Worm (Caenorhabditis elegans) whole organism, early embryonic: Measurements from ENCODE around the gene Y69A2AR.16.

Experiments used
- B0310.2 ChIP-seq: sonication (generic microtip); optimal IDR thresholded peaks from 2 replicates; lab custom pipeline; 2016; ENCODE audit warnings: mild to moderate bottlenecking, missing genetic modification characterization, missing compliant biosample characterization
- F13C5.2 ChIP-seq: sonication (generic microtip); optimal IDR thresholded peaks from 2 replicates; lab custom pipeline; 2017; ENCODE audit warnings: mild to moderate bottlenecking, missing genetic modification characterization, inconsistent platforms, missing compliant biosample characterization
- aly-1 ChIP-seq: sonication (generic microtip); optimal IDR thresholded peaks from 2 replicates; lab custom pipeline; 2016; ENCODE audit warnings: missing genetic modification characterization, missing compliant biosample characterization
- ama-1 ChIP-seq: fragments of 150-350 bp; optimal IDR thresholded peaks from 2 replicates; lab custom pipeline; 2014
- ceh-13 ChIP-seq: fragments of 200-800 bp; sonication (Bioruptor generic); optimal IDR thresholded peaks from 2 replicates; lab custom pipeline; 2018; ENCODE audit warnings: mild to moderate bottlenecking, missing genetic modification characterization, missing compliant biosample characterization
- ceh-36 ChIP-seq: sonication (generic microtip); optimal IDR thresholded peaks from 2 replicates; lab custom pipeline; 2016; ENCODE audit warnings: missing genetic modification characterization, inconsistent platforms, missing compliant biosample characterization
- ets-7 ChIP-seq: sonication (generic microtip); optimal IDR thresholded peaks from 2 replicates; lab custom pipeline; 2016; ENCODE audit warnings: missing genotype, missing genetic modification characterization, missing compliant biosample characterization
- flt-1 ChIP-seq: fragments of 200-800 bp; sonication (Bioruptor generic); IDR thresholded peaks from 2 replicates; pipeline ENCODE4 v1.3.6; 2022; ENCODE audit warnings: missing genetic modification characterization, missing compliant biosample characterization
- hmbx-1 ChIP-seq: sonication (generic microtip); optimal IDR thresholded peaks from 2 replicates; lab custom pipeline; 2016; ENCODE audit warnings: mild to moderate bottlenecking, missing genetic modification characterization, missing compliant biosample characterization
- hmg-4 ChIP-seq: fragments of 200-800 bp; sonication (Bioruptor generic); optimal IDR thresholded peaks from 2 replicates; lab custom pipeline; 2018; ENCODE audit warnings: mild to moderate bottlenecking, missing genetic modification characterization, missing compliant biosample characterization
- hnd-1 ChIP-seq: sonication (generic microtip); optimal IDR thresholded peaks from 2 replicates; lab custom pipeline; 2016; ENCODE audit warnings: missing genetic modification characterization, missing compliant biosample characterization
- pes-1 ChIP-seq: fragments of 200-800 bp; sonication (Bioruptor generic); IDR thresholded peaks from 2 replicates; pipeline ENCODE4 v1.3.6; 2022; ENCODE audit warnings: missing genetic modification reagents, missing genetic modification characterization, missing compliant biosample characterization
- scrt-1 ChIP-seq: fragments of 200-800 bp; sonication (Bioruptor generic); IDR thresholded peaks from 2 replicates; pipeline ENCODE4 v1.3.6; 2022; ENCODE audit warnings: missing genetic modification characterization, missing compliant biosample characterization
- sea-1 ChIP-seq: fragments of 200-800 bp; sonication (Bioruptor generic); conservative IDR thresholded peaks from 2 replicates; pipeline ENCODE4 v1.3.6; 2022; ENCODE audit warnings: missing genetic modification characterization, missing compliant biosample characterization
- tbx-11 ChIP-seq: fragments of 200-800 bp; sonication (Bioruptor generic); IDR thresholded peaks from 2 replicates; pipeline ENCODE4 v1.3.6; 2022; ENCODE audit warnings: missing genetic modification characterization, missing compliant biosample characterization
- tbx-37 ChIP-seq: fragments of 200-800 bp; sonication (Bioruptor generic); conservative IDR thresholded peaks from 2 replicates; pipeline ENCODE4 v1.3.6; 2022; ENCODE audit warnings: missing genetic modification reagents, missing genetic modification characterization, missing compliant biosample characterization
- tra-4 ChIP-seq: sonication (generic microtip); optimal IDR thresholded peaks from 2 replicates; lab custom pipeline; 2017; ENCODE audit warnings: missing genetic modification characterization, missing compliant biosample characterization

Y69A2AR.16 gene

DNA sequence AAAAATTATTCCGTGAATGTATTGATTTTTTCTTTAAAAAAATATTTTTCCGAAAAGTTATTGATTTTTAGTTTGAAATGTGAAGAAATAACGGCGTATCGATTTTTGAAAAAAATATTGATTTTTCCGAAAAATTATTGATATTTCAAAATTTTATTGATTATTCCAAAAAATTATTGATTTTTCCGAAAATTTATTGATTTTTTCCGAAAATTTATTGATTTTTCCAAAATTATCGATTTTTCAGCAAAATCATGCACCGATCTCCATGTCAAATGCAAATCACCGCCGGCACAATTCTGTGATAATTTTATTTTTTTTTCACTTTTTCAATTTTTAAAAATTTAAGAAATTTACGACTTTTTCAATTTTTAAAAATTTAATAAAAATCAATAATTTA is 51.9 kb downstream of the Y69A2AR.16 start:
- TF ChIP-seq ets-7, result no peak

DNA sequence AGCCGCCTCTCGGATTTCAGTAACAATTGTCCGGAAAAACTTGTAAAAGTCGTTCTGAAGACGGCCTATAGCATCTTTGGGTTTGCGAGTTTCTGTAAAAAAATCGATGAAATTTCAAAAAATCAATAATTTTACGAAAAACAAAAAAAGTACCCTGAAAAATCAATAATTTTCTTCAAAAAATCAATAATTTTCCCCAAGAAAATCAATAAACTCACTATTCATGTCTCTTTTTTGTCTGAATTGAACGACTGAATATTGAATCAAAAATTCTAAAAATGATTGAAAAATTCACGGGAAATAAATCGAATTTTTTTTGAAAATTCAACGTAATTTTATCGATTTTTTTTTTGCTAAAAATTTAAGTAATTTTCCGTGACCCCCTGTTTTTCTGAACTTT is 53.8 kb downstream of the Y69A2AR.16 start, which contains the start of gene Y69A2AR.23:
TSS of gene Y69A2AR.23 (minus strand) at position 267 of the 400 bp plus-strand sequence.
- TF ChIP-seq ama-1 (lab: Kevin White, UChicago) (no peak), ceh-36 (tag; lab: Kevin White, UChicago) (no peak), F13C5.2 (no peak), sea-1 (GFP tag; lab: Robert Waterston, UW) (no peak), ceh-13 (no peak), hmg-4 (GFP tag; lab: Kevin White, UChicago) (no peak), tra-4 (no peak), aly-1 (tag; lab: Kevin White, UChicago) (no peak), pes-1 (GFP tag; lab: Robert Waterston, UW) (no peak), hmbx-1 (tag; lab: Kevin White, UChicago) (no peak), scrt-1 (GFP tag; lab: Robert Waterston, UW) (no peak), hnd-1 (tag; lab: Kevin White, UChicago) (no peak), ets-7 (no peak), tbx-37 (GFP tag; lab: Robert Waterston, UW) (no peak), tbx-11 (GFP tag; lab: Robert Waterston, UW) (no peak), B0310.2 (tag; lab: Kevin White, UChicago) (no peak), flt-1 (no peak)

DNA sequence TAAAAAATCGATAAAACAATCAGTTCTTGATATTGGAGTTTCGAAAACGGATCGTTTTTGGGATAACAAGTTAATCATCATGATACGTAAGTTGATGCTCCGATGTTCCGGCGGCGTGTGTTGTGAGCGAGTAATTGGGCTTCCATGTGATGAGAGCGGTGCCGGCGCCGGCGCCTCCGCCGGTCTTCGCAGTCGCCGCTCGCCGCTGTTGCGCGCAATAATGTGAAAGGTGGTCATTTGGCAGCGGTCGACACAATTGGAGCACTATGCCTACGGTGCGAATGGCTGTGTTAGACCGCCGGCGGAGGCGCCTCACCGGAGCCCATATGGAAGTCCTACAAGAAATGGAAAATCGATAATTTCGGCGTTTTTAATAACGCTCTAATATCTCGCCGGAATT is 54.2 kb downstream of the Y69A2AR.16 start:
- no peak for TF ChIP-seq hmbx-1 (tag; lab: Kevin White, UChicago)
- TF ChIP-seq B0310.2 (tag; lab: Kevin White, UChicago), result no peak
- no peak for TF ChIP-seq scrt-1 (GFP tag; lab: Robert Waterston, UW)
- TF ChIP-seq flt-1, result no peak
- no peak for TF ChIP-seq ama-1 (lab: Kevin White, UChicago)
- TF ChIP-seq hnd-1 (tag; lab: Kevin White, UChicago), result no peak
- TF ChIP-seq ets-7, result no peak
- TF ChIP-seq sea-1 (GFP tag; lab: Robert Waterston, UW), result no peak
- TF ChIP-seq tbx-11 (GFP tag; lab: Robert Waterston, UW), result no peak
- no peak for TF ChIP-seq hmg-4 (GFP tag; lab: Kevin White, UChicago)
- TF ChIP-seq aly-1 (tag; lab: Kevin White, UChicago), result no peak

DNA sequence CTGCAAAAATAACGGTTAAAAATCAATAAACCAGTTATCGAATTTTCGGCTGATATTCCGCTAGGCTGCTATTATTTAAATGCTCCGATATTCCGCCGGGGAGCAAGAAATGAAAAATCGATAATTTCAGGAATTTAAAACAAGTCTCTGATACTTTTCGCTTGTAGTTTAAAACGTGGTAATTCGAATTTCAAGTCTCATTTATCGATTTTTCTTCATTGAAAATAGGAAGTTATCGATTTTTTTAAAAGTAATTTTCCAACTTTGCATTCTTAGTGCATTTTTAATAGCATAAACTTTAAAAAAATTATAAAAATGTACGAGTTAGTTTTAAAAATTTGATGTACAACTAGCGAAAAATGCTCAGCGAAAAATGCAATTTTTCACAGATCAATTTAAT is 54.7 kb downstream of the Y69A2AR.16 start:
- TF ChIP-seq ceh-13, result no peak
- TF ChIP-seq ets-7, result no peak
- TF ChIP-seq B0310.2 (tag; lab: Kevin White, UChicago), result no peak

DNA sequence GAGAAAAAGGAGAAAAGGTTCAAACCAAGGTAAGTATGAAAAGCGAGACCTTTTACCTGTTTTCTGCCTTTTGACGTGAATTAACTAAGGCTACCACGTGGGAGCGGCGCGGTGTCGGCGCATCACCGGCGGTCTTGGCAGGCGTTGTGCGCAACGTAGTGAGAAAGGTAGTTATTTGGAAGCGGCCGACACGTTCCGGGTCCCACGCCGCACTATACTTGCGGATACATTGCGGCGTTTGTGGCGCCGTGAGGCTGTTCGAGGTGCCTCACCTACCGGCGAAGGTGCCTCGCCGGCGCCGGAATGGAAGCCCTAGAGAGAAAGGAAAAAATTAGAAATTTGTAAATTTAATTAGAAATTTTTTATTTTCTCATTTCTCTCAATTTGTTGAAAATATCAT is 55.3 kb downstream of the Y69A2AR.16 start:
- TF ChIP-seq scrt-1 (GFP tag; lab: Robert Waterston, UW), result no peak
- TF ChIP-seq aly-1 (tag; lab: Kevin White, UChicago), result no peak
- TF ChIP-seq ceh-36 (tag; lab: Kevin White, UChicago), result no peak
- TF ChIP-seq pes-1 (GFP tag; lab: Robert Waterston, UW), result no peak
- no peak for TF ChIP-seq F13C5.2
- TF ChIP-seq hmbx-1 (tag; lab: Kevin White, UChicago), result no peak
- no peak for TF ChIP-seq tbx-11 (GFP tag; lab: Robert Waterston, UW)

DNA sequence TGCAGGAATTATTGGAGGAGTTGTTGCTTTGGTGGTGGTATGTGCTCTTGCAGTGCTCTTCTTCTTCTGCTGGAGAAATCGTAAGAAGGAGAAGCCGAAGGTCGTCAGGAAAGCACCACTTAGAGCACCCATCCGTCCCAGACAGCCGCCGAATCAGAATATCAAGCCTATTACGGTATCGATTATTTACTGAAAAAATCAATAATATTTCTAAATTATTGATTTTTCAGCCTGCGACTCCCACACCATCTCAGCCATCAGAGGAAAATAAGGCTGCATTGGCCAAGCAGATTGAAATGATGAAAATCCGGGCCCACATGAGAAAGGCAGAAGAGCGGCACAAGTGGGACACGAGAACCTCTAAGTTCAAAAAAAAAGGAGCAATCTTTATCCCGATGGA is 58.6 kb downstream of the Y69A2AR.16 start:
- TF ChIP-seq hmbx-1 (tag; lab: Kevin White, UChicago) (no peak), tbx-11 (GFP tag; lab: Robert Waterston, UW) (no peak), ceh-36 (tag; lab: Kevin White, UChicago) (no peak), scrt-1 (GFP tag; lab: Robert Waterston, UW) (no peak), sea-1 (GFP tag; lab: Robert Waterston, UW) (no peak), flt-1 (no peak), ets-7 (no peak), pes-1 (GFP tag; lab: Robert Waterston, UW) (no peak), hmg-4 (GFP tag; lab: Kevin White, UChicago) (no peak), ceh-13 (no peak), B0310.2 (tag; lab: Kevin White, UChicago) (no peak), F13C5.2 (no peak), tra-4 (no peak), hnd-1 (tag; lab: Kevin White, UChicago) (no peak), ama-1 (lab: Kevin White, UChicago) (no peak)

DNA sequence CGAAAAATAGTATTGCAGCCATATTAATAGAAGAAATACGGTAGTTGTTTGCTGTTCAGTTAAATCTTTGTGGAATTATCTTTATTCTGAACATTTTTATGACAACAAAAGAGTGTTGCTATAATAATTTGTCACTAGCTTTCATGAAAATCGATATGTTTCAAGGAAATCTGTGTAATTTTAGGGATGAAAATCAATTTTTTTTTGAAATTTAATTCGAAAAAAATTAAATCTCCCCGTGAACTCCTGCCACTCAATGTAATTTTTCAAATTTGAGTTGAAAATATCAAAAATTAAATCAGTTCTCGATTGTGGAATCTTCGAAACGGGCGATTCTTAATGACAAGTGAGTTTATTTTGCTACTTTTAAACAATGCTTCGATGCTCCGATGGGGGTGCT is 63.8 kb downstream of the Y69A2AR.16 start, which contains the start of gene Y69A2AR.46:
TSS of gene Y69A2AR.46 (plus strand) at position 301 of the 400 bp plus-strand sequence.
- TF ChIP-seq ama-1 (lab: Kevin White, UChicago) (no peak), sea-1 (GFP tag; lab: Robert Waterston, UW) (no peak), B0310.2 (tag; lab: Kevin White, UChicago) (no peak), pes-1 (GFP tag; lab: Robert Waterston, UW) (no peak), aly-1 (tag; lab: Kevin White, UChicago) (no peak), F13C5.2 (no peak), flt-1 (no peak), tra-4 (no peak), scrt-1 (GFP tag; lab: Robert Waterston, UW) (no peak), tbx-11 (GFP tag; lab: Robert Waterston, UW) (no peak), tbx-37 (GFP tag; lab: Robert Waterston, UW) (no peak), ets-7 (no peak), hmbx-1 (tag; lab: Kevin White, UChicago) (no peak), hmg-4 (GFP tag; lab: Kevin White, UChicago) (no peak), ceh-36 (tag; lab: Kevin White, UChicago) (no peak), hnd-1 (tag; lab: Kevin White, UChicago) (no peak), ceh-13 (no peak)

DNA sequence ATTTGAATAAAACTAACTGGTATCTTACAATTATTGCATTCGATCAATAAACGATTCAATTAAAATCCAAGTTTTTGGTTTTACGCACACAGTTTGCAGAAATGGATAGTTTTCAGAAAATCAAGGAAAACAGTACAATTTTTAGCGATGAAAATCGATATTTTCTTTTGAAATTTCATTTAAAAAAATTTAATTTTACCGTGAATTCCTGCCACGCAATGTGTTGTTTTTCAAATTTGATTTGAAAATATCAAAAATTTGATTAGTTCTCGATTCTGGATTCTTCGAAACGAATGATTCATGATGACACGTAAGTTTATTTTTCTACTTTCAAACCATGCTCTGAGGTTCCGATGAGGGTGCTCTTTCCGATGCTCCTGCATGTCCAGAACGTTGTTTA is 64.5 kb downstream of the Y69A2AR.16 start, which contains the start of gene Y69A2AR.50:
TSS of gene Y69A2AR.50 (plus strand) at position 301 of the 400 bp plus-strand sequence.
- TF ChIP-seq pes-1 (GFP tag; lab: Robert Waterston, UW) (no peak), scrt-1 (GFP tag; lab: Robert Waterston, UW) (no peak), ama-1 (lab: Kevin White, UChicago) (no peak), tbx-37 (GFP tag; lab: Robert Waterston, UW) (no peak), ceh-13 (no peak), hmbx-1 (tag; lab: Kevin White, UChicago) (no peak), B0310.2 (tag; lab: Kevin White, UChicago) (no peak), aly-1 (tag; lab: Kevin White, UChicago) (no peak), ets-7 (no peak), hnd-1 (tag; lab: Kevin White, UChicago) (no peak), tra-4 (no peak), tbx-11 (GFP tag; lab: Robert Waterston, UW) (no peak), F13C5.2 (no peak), ceh-36 (tag; lab: Kevin White, UChicago) (no peak), flt-1 (no peak), hmg-4 (GFP tag; lab: Kevin White, UChicago) (no peak), sea-1 (GFP tag; lab: Robert Waterston, UW) (no peak)
